Fruit fly (Drosophila melanogaster) Kc167 (cell line): ENCODE results near the gene CG9641.

Source experiments
- Myc ChIP-seq: fragments of >200 bp; optimal IDR thresholded peaks from 2 replicates; lab custom pipeline; 2017; ENCODE audit warnings: missing external identifiers
- Sin3A ChIP-seq: fragments of >200 bp; optimal IDR thresholded peaks from 2 replicates; lab custom pipeline; 2018; ENCODE audit warnings: missing external identifiers
- h ChIP-seq: fragments of >200 bp; optimal IDR thresholded peaks from 3 replicates; lab custom pipeline; 2018; ENCODE audit warnings: missing external identifiers
- insv ChIP-seq: fragments of >200 bp; optimal IDR thresholded peaks from 3 replicates; lab custom pipeline; 2018; ENCODE audit warnings: missing external identifiers
- psq ChIP-seq: fragments of >200 bp; optimal IDR thresholded peaks from 2 replicates; lab custom pipeline; 2017; ENCODE audit warnings: missing external identifiers
- ttk ChIP-seq: sonication (Bioruptor generic); optimal IDR thresholded peaks from 2 replicates; lab custom pipeline; 2017; ENCODE audit warnings: missing external identifiers

DNA sequence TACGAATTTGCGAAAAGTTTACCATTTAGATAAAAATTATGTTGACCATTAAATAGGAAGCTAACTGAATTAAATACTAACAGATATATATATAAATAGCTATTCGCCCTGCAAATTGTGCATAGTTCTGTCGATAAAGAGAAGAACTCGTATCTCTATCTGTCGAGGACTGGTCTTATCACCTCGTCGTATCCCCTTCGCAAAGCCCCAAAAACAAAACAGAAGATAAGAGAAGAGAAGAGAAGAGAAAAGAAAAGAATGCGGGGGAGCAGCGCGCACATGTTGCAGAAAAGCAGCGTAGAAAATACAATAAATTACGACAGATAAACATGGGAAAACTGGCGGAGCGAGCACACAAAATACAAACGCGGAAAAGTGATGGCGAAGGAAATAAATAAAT is 41.0 kb downstream of the CG9641 start:
- TF ChIP-seq ttk = no peak
- no peak for TF ChIP-seq h (lab: Kevin White, UChicago)
- no peak for TF ChIP-seq insv (lab: Kevin White, UChicago)
- TF ChIP-seq psq = no peak
- TF ChIP-seq Myc (lab: Kevin White, UChicago) = no peak
- no peak for TF ChIP-seq Sin3A (lab: Kevin White, UChicago)
